Worm (Caenorhabditis elegans): ENCODE data around the gene cyp-37A1.

ce11 chrII:14055717-14056116 lies 39.0 kb upstream of the cyp-37A1 start:
- TF ChIP-seq ceh-43 (GFP tag; optimal IDR thresholded peaks at IDR 0.05), result no peak
- no peak for TF ChIP-seq zip-8 (tag; optimal IDR thresholded peaks at IDR 0.05)
- no peak for TF ChIP-seq mab-5 (tag; optimal IDR thresholded peaks at IDR 0.05)
- no peak for TF ChIP-seq lsy-2 (tag; optimal IDR thresholded peaks at IDR 0.05)
- no peak for TF ChIP-seq cnd-1 (tag; optimal IDR thresholded peaks at IDR 0.05)
- TF ChIP-seq sem-2 (GFP tag; optimal IDR thresholded peaks at IDR 0.05), result no peak

All from whole organism, mixed stage, embryonic.